Fruit fly (Drosophila melanogaster): Measurements from ENCODE around the gene CG2200.
A peak's percentile ranks its signal among the peaks of the same experiment; 100 is the strongest.

dm6 chrX:13112238-13112829 lies 18.2 kb downstream of the CG2200 start, which contains the start of gene Chpf:
- TF ChIP-seq CTCF (GFP tag; optimal IDR thresholded peaks at IDR 0.05) (no peak), CG1602 (GFP tag; optimal IDR thresholded peaks at IDR 0.05) (no peak), Lpt (GFP tag; optimal IDR thresholded peaks at IDR 0.05) (no peak), row (GFP tag; IDR thresholded peaks at IDR 0.05) (peak; percentile 46; the same call in 2 of the 3 replicates), abd-A (tag; optimal IDR thresholded peaks at IDR 0.05) (no peak), CG1647 (GFP tag; optimal IDR thresholded peaks at IDR 0.05) (no peak), CG11696 (GFP tag; IDR thresholded peaks at IDR 0.05) (no peak)

All from whole organism, embryonic.